Fruit fly (Drosophila melanogaster): ENCODE data around the gene zen.

zen gene

dm6 chr3R:6759419-6759818, 5.4 kb upstream of the zen start, which contains the start of gene bcd (continued):
- TF ChIP-seq CG32006 (GFP tag; optimal IDR thresholded peaks at IDR 0.05) (peak; percentile 49), fkh (GFP tag; optimal IDR thresholded peaks at IDR 0.05) (peak; percentile 43), ss (GFP tag; optimal IDR thresholded peaks at IDR 0.05) (no peak), CG11902 (GFP tag; optimal IDR thresholded peaks at IDR 0.05) (peak; percentile 53), net (GFP tag; optimal IDR thresholded peaks at IDR 0.05) (peak; percentile 25), eg (GFP tag; IDR thresholded peaks at IDR 0.05) (peak; percentile 41; the same call in 1 of the 3 replicates), Blimp-1 (GFP tag; optimal IDR thresholded peaks at IDR 0.05) (no peak), svp (GFP tag) (peak; percentile 79), Hr4 (GFP tag; optimal IDR thresholded peaks at IDR 0.05) (peak; percentile 53), spab (GFP tag; optimal IDR thresholded peaks at IDR 0.05) (no peak), CG6854 (GFP tag; optimal IDR thresholded peaks at IDR 0.05) (no peak), OdsH (GFP tag; optimal IDR thresholded peaks at IDR 0.05) (peak; percentile 64), fd85E (GFP tag; optimal IDR thresholded peaks at IDR 0.05) (no peak), dac (GFP tag; optimal IDR thresholded peaks at IDR 0.05) (peak; percentile 66), CG11294 (GFP tag; IDR thresholded peaks at IDR 0.05) (peak; percentile 25; the same call in 1 of the 2 replicates)

DNA sequence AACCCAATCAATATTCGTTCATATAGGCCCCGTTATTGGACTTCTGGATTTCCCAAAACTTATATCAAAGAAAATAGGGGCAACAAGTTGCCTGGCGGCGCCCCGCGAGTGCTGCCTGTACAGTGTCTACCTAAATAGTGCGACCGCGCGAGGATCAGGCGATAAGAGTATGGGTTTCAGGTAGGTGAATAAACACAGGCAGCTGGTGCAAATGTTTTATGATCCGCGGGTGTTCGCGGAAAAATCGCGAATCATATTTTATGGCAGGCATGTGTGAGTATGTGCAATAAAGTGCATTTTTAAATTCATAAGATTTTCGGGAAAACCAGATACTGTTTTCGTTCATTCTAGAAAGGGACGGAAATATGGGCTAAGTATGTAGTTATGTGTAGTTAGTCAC, 1.5 kb upstream of the zen start:
- TF ChIP-seq Eip75B (GFP tag; optimal IDR thresholded peaks at IDR 0.05) = no peak
- no peak for TF ChIP-seq CG11294 (GFP tag; IDR thresholded peaks at IDR 0.05)
- no peak for TF ChIP-seq CG8319 (GFP tag; optimal IDR thresholded peaks at IDR 0.05)
- no peak for TF ChIP-seq Hr39 (GFP tag; optimal IDR thresholded peaks at IDR 0.05)
- TF ChIP-seq CG3032 (tag; optimal IDR thresholded peaks at IDR 0.05) = no peak
- TF ChIP-seq acj6 (GFP tag; optimal IDR thresholded peaks at IDR 0.05) = no peak
- no peak for TF ChIP-seq cyc (GFP tag; optimal IDR thresholded peaks at IDR 0.05)
- TF ChIP-seq svp (GFP tag) = no peak
- TF ChIP-seq CG6163 (GFP tag; IDR thresholded peaks at IDR 0.05) = no peak
- TF ChIP-seq Hr38 (GFP tag; optimal IDR thresholded peaks at IDR 0.05) = no peak

DNA sequence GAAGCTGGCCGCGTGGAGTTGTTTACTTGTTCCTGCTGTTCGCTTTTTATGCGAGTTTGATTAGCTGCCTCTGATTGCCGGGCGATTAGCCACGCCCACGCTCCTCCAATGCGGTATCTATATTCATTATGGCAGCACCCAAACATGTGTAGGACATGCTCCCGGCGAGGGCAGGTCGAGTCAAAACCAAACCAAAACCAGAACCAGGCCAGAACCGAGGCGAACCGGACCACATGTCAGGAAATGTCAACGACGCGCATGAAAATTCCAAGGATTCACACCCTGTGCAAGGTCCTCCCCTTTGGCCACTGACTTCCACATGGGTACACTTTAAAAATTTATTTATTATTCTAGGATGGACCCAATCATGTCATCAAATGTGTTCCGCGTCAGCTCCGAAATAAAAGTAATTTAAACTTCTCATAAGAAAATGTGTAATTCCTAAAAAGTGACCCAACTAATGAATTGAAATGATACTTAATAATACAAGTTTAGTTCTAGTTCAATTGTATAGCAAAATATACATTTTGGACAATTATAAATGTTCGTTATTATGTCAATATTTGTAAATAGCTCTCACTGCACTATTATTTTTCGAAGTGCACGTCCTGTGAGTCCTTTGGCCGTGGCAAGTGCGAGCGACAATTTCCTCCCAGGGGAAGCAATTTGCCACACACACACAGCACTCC, 2.4 kb downstream of the zen start:
- no peak for TF ChIP-seq dac (GFP tag; optimal IDR thresholded peaks at IDR 0.05)
- no peak for TF ChIP-seq svp (GFP tag)
- TF ChIP-seq CG6792 (GFP tag; optimal IDR thresholded peaks at IDR 0.05) = no peak
- no peak for TF ChIP-seq CG8319 (GFP tag; optimal IDR thresholded peaks at IDR 0.05)
- no peak for TF ChIP-seq OdsH (GFP tag; optimal IDR thresholded peaks at IDR 0.05)
- TF ChIP-seq CG11294 (GFP tag; IDR thresholded peaks at IDR 0.05) = no peak
- no peak for TF ChIP-seq Eip78C (GFP tag)
- no peak for TF ChIP-seq CG9139 (GFP tag; optimal IDR thresholded peaks at IDR 0.05)
- no peak for TF ChIP-seq CG8632 (GFP tag; optimal IDR thresholded peaks at IDR 0.05)
- TF ChIP-seq CG8119 (GFP tag; IDR thresholded peaks at IDR 0.05) = no peak
- no peak for TF ChIP-seq Sox102F (GFP tag; optimal IDR thresholded peaks at IDR 0.05)
- no peak for TF ChIP-seq Ets96B (tag; optimal IDR thresholded peaks at IDR 0.05)

- TF ChIP-seq CG9139 (GFP tag; optimal IDR thresholded peaks at IDR 0.05) = no peak
- TF ChIP-seq svp (GFP tag) = peak; percentile 42
Measured at dm6 chr3R:6747907-6748306, 6.1 kb downstream of the zen start, which contains the start of gene CG34297. TSS of gene CG34297 (minus strand) at chr3R:6748007.

DNA sequence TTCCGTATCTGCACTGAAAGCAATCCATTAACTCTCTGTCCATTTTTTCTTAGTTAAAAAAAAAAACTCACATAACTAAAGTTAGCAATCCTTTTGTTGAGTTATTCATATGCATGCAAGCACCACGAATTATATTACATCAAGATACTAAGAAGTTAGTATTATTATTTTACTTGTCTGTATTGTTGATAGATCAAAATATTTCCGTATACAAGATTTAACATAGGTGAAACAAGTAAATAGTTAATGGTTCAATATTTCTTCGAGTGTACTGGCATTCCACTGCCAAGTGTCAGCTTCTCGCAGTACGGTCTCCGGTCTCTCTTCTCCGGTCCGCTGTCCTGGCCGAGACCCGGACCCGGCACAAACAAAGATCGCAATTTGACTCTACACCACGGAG, 7.8 kb downstream of the zen start:
- TF ChIP-seq Gug (GFP tag; IDR thresholded peaks at IDR 0.05) (no peak), CG10631 (GFP tag; optimal IDR thresholded peaks at IDR 0.05) (no peak), Eip78C (GFP tag) (no peak), Smox (GFP tag; optimal IDR thresholded peaks at IDR 0.05) (no peak), topi (GFP tag; optimal IDR thresholded peaks at IDR 0.05) (no peak), CG31627 (GFP tag; optimal IDR thresholded peaks at IDR 0.05) (no peak), esn (GFP tag; optimal IDR thresholded peaks at IDR 0.05) (no peak), net (GFP tag; optimal IDR thresholded peaks at IDR 0.05) (no peak), CG32006 (GFP tag; optimal IDR thresholded peaks at IDR 0.05) (no peak), Hr39 (GFP tag; optimal IDR thresholded peaks at IDR 0.05) (no peak), achi (GFP tag; optimal IDR thresholded peaks at IDR 0.05) (no peak), CG15336 (GFP tag; IDR thresholded peaks at IDR 0.05) (no peak), lz (GFP tag; optimal IDR thresholded peaks at IDR 0.05) (no peak), Ets21C (GFP tag; optimal IDR thresholded peaks at IDR 0.05) (no peak)

Data from whole organism, prepupa.